Fruit fly (Drosophila melanogaster) whole organism, embryonic: ENCODE data around the gene CG11593.

Experiments used
- ATbp ChIP-seq: fragments of 200-800 bp; sonication (Bioruptor generic); optimal IDR thresholded peaks from 2 replicates; lab custom pipeline; 2017; ENCODE audit warnings: missing biosample characterization, mild to moderate bottlenecking, missing genetic modification characterization, missing genetic modification reagents
- Abd-B ChIP-seq: fragments of 200-800 bp; sonication (Bioruptor generic); optimal IDR thresholded peaks from 2 replicates; lab custom pipeline; 2018; ENCODE audit warnings: missing biosample characterization, mild to moderate bottlenecking, missing genetic modification characterization, moderate library complexity
- CG10543 ChIP-seq: fragments of 200-800 bp; sonication (Bioruptor generic); optimal IDR thresholded peaks from 3 replicates; lab custom pipeline; 2017; ENCODE audit warnings: missing biosample characterization, mild to moderate bottlenecking, missing genetic modification characterization, moderate library complexity
- CG10959 ChIP-seq: fragments of 200-800 bp; sonication (Bioruptor generic); IDR thresholded peaks from 2 replicates; pipeline ENCODE4 v1.3.6; 2022; ENCODE audit warnings: missing biosample characterization, missing genetic modification characterization
- CG12071 ChIP-seq: fragments of 200-800 bp; sonication (Bioruptor generic); optimal IDR thresholded peaks from 3 replicates; lab custom pipeline; 2018; ENCODE audit warnings: missing biosample characterization, mild to moderate bottlenecking, missing genetic modification characterization
- CG12942 ChIP-seq: fragments of 200-800 bp; sonication (Bioruptor generic); optimal IDR thresholded peaks from 3 replicates; lab custom pipeline; 2016; ENCODE audit warnings: missing biosample characterization, missing genetic modification characterization
- CG13624 ChIP-seq: fragments of 200-800 bp; sonication (Bioruptor generic); optimal IDR thresholded peaks from 2 replicates; lab custom pipeline; 2016; ENCODE audit warnings: missing biosample characterization, missing genetic modification characterization
- CG14441 ChIP-seq: fragments of 200-800 bp; sonication (Bioruptor generic); IDR thresholded peaks from 2 replicates; pipeline ENCODE4 v1.3.6; 2022; ENCODE audit warnings: missing biosample characterization, missing genetic modification characterization
- CG15269 ChIP-seq: fragments of 200-800 bp; sonication (Bioruptor generic); optimal IDR thresholded peaks from 2 replicates; lab custom pipeline; 2018; ENCODE audit warnings: missing biosample characterization, mild to moderate bottlenecking, missing genetic modification characterization, moderate library complexity
- CG17328 ChIP-seq: fragments of 200-800 bp; sonication (Bioruptor generic); IDR thresholded peaks from 2 replicates; pipeline ENCODE4 v1.3.6; 2022; ENCODE audit warnings: missing biosample characterization, missing genetic modification characterization
- CG18011 ChIP-seq: fragments of 200-800 bp; sonication (Bioruptor generic); optimal IDR thresholded peaks from 2 replicates; lab custom pipeline; 2017; ENCODE audit warnings: missing biosample characterization, missing genetic modification characterization, mild to moderate bottlenecking, moderate library complexity, missing genotype
- CG2199 ChIP-seq: fragments of 200-800 bp; sonication (Bioruptor generic); IDR thresholded peaks from 3 replicates; pipeline ENCODE4 v1.3.6; 2022; ENCODE audit warnings: missing biosample characterization, missing genetic modification characterization
- CG30403 ChIP-seq: fragments of 200-800 bp; sonication (Bioruptor generic); optimal IDR thresholded peaks from 3 replicates; lab custom pipeline; 2016; ENCODE audit warnings: missing biosample characterization, missing genetic modification characterization
- CG34376 ChIP-seq: fragments of 200-800 bp; sonication (Bioruptor generic); optimal IDR thresholded peaks from 2 replicates; lab custom pipeline; 2018; ENCODE audit warnings: missing biosample characterization, mild to moderate bottlenecking, missing genetic modification characterization
- CG42726 ChIP-seq: fragments of 200-800 bp; sonication (Bioruptor generic); IDR thresholded peaks from 2 replicates; pipeline ENCODE4 v1.3.6; 2022; ENCODE audit warnings: missing biosample characterization, missing genetic modification characterization; ENCODE audit not compliant: partially characterized antibody
- CG4424 ChIP-seq: fragments of 200-800 bp; sonication (Bioruptor generic); optimal IDR thresholded peaks from 3 replicates; lab custom pipeline; 2016; ENCODE audit warnings: missing biosample characterization, missing genetic modification characterization
- CG7372 ChIP-seq: fragments of 200-800 bp; sonication (Bioruptor generic); IDR thresholded peaks from 2 replicates; pipeline ENCODE4 v1.3.6; 2022; ENCODE audit warnings: missing biosample characterization, missing genetic modification characterization
- CG7786 ChIP-seq: fragments of 200-800 bp; sonication (Bioruptor generic); optimal IDR thresholded peaks from 2 replicates; lab custom pipeline; 2016; ENCODE audit warnings: missing biosample characterization, missing genetic modification characterization
- CG9215 ChIP-seq: fragments of 200-800 bp; sonication (Bioruptor generic); IDR thresholded peaks from 2 replicates; pipeline ENCODE4 v1.3.6; 2022; ENCODE audit warnings: missing biosample characterization, missing genetic modification characterization
- CG9932 ChIP-seq: fragments of 200-800 bp; sonication (Bioruptor generic); IDR thresholded peaks from 2 replicates; pipeline ENCODE4 v1.3.6; 2022; ENCODE audit warnings: missing biosample characterization, missing genetic modification characterization
- Dbx ChIP-seq: fragments of 200-800 bp; sonication (Bioruptor generic); IDR thresholded peaks from 3 replicates; pipeline ENCODE4 v1.3.6; 2022; ENCODE audit warnings: missing biosample characterization, missing genetic modification characterization
- Fer2 ChIP-seq: fragments of 200-800 bp; sonication (Bioruptor generic); optimal IDR thresholded peaks from 2 replicates; lab custom pipeline; 2018; ENCODE audit warnings: missing biosample characterization, mild to moderate bottlenecking, missing genetic modification characterization, moderate library complexity
- H15 ChIP-seq: fragments of 200-800 bp; sonication (Bioruptor generic); IDR thresholded peaks from 3 replicates; pipeline ENCODE4 v1.3.6; 2022; ENCODE audit warnings: missing biosample characterization, missing genetic modification characterization
- Hmr ChIP-seq: fragments of 200-800 bp; sonication (Bioruptor generic); optimal IDR thresholded peaks from 3 replicates; lab custom pipeline; 2017; ENCODE audit warnings: mild to moderate bottlenecking, missing biosample characterization, missing genetic modification reagents, missing genetic modification characterization
- Hr78 ChIP-seq, 2 experiments: fragments of 200-800 bp in 1 of 2; fragments of >200 bp in 1 of 2; sonication (Bioruptor generic) in 1 of 2; optimal IDR thresholded peaks; 2 replicates each; lab custom pipeline; 2017 to 2019; ENCODE audit warnings: missing biosample characterization in 2 of 2, missing genetic modification characterization in 2 of 2, mild to moderate bottlenecking in 1 of 2, moderate library complexity in 1 of 2
- Hsf ChIP-seq: fragments of 200-800 bp; sonication (Bioruptor generic); optimal IDR thresholded peaks from 3 replicates; lab custom pipeline; 2016; ENCODE audit warnings: missing biosample characterization, missing genetic modification characterization
- Meics ChIP-seq: fragments of 200-800 bp; sonication (Bioruptor generic); optimal IDR thresholded peaks from 2 replicates; lab custom pipeline; 2017; ENCODE audit warnings: missing biosample characterization, mild to moderate bottlenecking, missing genetic modification characterization
- NK7.1 ChIP-seq: fragments of 200-800 bp; sonication (Bioruptor generic); optimal IDR thresholded peaks from 3 replicates; lab custom pipeline; 2016; ENCODE audit warnings: missing biosample characterization, missing genetic modification characterization
- Opbp ChIP-seq: fragments of 200-800 bp; sonication (Bioruptor generic); IDR thresholded peaks from 3 replicates; pipeline ENCODE4 v1.3.6; 2022; ENCODE audit warnings: missing biosample characterization, missing genetic modification characterization; ENCODE audit not compliant: partially characterized antibody
- Sox102F ChIP-seq: fragments of 200-800 bp; sonication (Bioruptor generic); optimal IDR thresholded peaks from 2 replicates; lab custom pipeline; 2018; ENCODE audit warnings: missing biosample characterization, mild to moderate bottlenecking, missing genetic modification characterization, moderate library complexity
- YL-1 ChIP-seq: fragments of 200-800 bp; sonication (Bioruptor generic); optimal IDR thresholded peaks from 3 replicates; lab custom pipeline; 2017; ENCODE audit warnings: missing biosample characterization, mild to moderate bottlenecking, missing genetic modification characterization
- ci ChIP-seq: fragments of 200-800 bp; sonication (Bioruptor generic); IDR thresholded peaks from 3 replicates; pipeline ENCODE4 v1.3.6; 2022; ENCODE audit warnings: missing biosample characterization, missing genetic modification characterization
- eyg ChIP-seq: fragments of 200-800 bp; sonication (Bioruptor generic); optimal IDR thresholded peaks from 3 replicates; lab custom pipeline; 2016; ENCODE audit warnings: missing biosample characterization, missing genetic modification characterization
- gce ChIP-seq: fragments of 200-800 bp; sonication (Bioruptor generic); IDR thresholded peaks from 3 replicates; pipeline ENCODE4 v1.3.6; 2022; ENCODE audit warnings: missing biosample characterization, missing genetic modification characterization
- gcm ChIP-seq: fragments of 200-800 bp; sonication (Bioruptor generic); optimal IDR thresholded peaks from 2 replicates; lab custom pipeline; 2019; ENCODE audit warnings: missing biosample characterization, mild to moderate bottlenecking, missing genetic modification characterization, moderate library complexity
- gfzf ChIP-seq: fragments of 200-800 bp; sonication (Bioruptor generic); optimal IDR thresholded peaks from 2 replicates; lab custom pipeline; 2016; ENCODE audit warnings: missing biosample characterization, mild to moderate bottlenecking, missing genetic modification characterization, moderate library complexity
- kay ChIP-seq: fragments of 200-800 bp; sonication (Bioruptor generic); optimal IDR thresholded peaks from 2 replicates; lab custom pipeline; 2016; ENCODE audit warnings: missing biosample characterization, missing genetic modification characterization
- mam ChIP-seq: fragments of 200-800 bp; sonication (Bioruptor generic); optimal IDR thresholded peaks from 3 replicates; lab custom pipeline; 2016; ENCODE audit warnings: missing biosample characterization, missing genetic modification characterization
- nmo ChIP-seq: fragments of 200-800 bp; sonication (Bioruptor generic); optimal IDR thresholded peaks from 2 replicates; lab custom pipeline; 2018; ENCODE audit warnings: missing biosample characterization, mild to moderate bottlenecking, missing genetic modification characterization, moderate library complexity
- otp ChIP-seq: fragments of 200-800 bp; sonication (Bioruptor generic); IDR thresholded peaks from 3 replicates; pipeline ENCODE4, ENCODE4 v1.3.6; 2022; ENCODE audit warnings: missing biosample characterization, missing genetic modification characterization
- pan ChIP-seq, 4 experiments: fragments of >200 bp in 3 of 4; fragments of 200-800 bp in 1 of 4; sonication (Bioruptor generic) in 1 of 4; optimal IDR thresholded peaks in 3 of 4; IDR thresholded peaks in 1 of 4; 2 replicates each; pipeline versions ENCODE4 v1.3.6 to Lab custom; 2017 to 2022; ENCODE audit warnings: missing biosample characterization in 2 of 4, missing genetic modification characterization in 2 of 4, mixed read lengths in 1 of 4
- phol ChIP-seq: fragments of 200-800 bp; sonication (Bioruptor generic); optimal IDR thresholded peaks from 3 replicates; lab custom pipeline; 2018; ENCODE audit warnings: missing biosample characterization, mild to moderate bottlenecking, missing genetic modification characterization, moderate library complexity
- pnt ChIP-seq: fragments of 200-800 bp; sonication (Bioruptor generic); optimal IDR thresholded peaks from 3 replicates; lab custom pipeline; 2016; ENCODE audit warnings: missing biosample characterization, missing genetic modification characterization
- rib ChIP-seq: fragments of 200-800 bp; sonication (Bioruptor generic); IDR thresholded peaks from 2 replicates; pipeline ENCODE4 v1.3.6; 2022; ENCODE audit warnings: missing biosample characterization, missing genetic modification characterization
- sug ChIP-seq: fragments of 200-800 bp; optimal IDR thresholded peaks from 2 replicates; lab custom pipeline; 2019; ENCODE audit warnings: missing biosample characterization, mild to moderate bottlenecking, missing genetic modification characterization, moderate library complexity
- tgo ChIP-seq: fragments of 200-800 bp; sonication (Bioruptor generic); IDR thresholded peaks from 3 replicates; pipeline ENCODE4 v1.3.6; 2022; ENCODE audit warnings: missing biosample characterization, missing genetic modification characterization
- unc-4 ChIP-seq: fragments of 200-800 bp; sonication (Bioruptor generic); IDR thresholded peaks from 2 replicates; pipeline ENCODE4 v1.3.6; 2022; ENCODE audit warnings: missing biosample characterization, missing genetic modification characterization; ENCODE audit not compliant: partially characterized antibody
- zf30C ChIP-seq: fragments of 200-800 bp; sonication (Bioruptor generic); optimal IDR thresholded peaks from 3 replicates; lab custom pipeline; 2018; ENCODE audit warnings: missing biosample characterization, mild to moderate bottlenecking, missing genetic modification characterization
- zfh1 ChIP-seq: fragments of 200-800 bp; sonication (Bioruptor generic); IDR thresholded peaks from 3 replicates; pipeline ENCODE4 v1.3.6; 2022; ENCODE audit warnings: missing biosample characterization, missing genetic modification characterization

CG11593 gene

DNA sequence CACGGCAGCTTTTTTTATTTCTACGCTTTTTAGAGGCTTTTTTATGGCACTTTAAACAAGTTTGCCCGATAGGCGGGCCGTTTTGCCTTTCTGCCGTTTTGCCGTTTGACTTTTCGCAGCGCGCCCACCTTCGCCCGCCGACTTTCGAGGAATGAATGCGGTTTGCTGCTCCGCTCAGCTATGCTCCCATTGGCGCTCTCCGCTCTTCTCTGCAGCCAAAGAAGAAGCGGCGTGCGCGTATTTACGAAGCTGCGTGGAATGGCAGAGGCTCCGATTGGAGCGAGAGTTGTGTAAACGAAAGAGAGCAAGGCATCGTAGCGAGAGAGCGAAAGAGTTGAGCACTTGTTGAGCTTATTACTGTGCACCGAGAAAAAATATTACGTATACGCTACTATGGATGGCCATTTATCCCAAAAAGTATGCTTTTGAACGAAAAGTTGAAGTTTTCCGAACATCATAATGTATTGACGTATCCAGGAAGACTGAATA, 31.3 kb upstream of the CG11593 start, which contains the start of gene wit (continued):
- TF ChIP-seq pnt (GFP tag; lab: Kevin White, UChicago) (no peak), CG42726 (0 out of 2 replicates have a peak, but pooled peaks have one; percentile 16), tgo (GFP tag; lab: Robert Waterston, UW) (0 out of 3 replicates have a peak, but pooled peaks have one; percentile 19), Meics (peak; percentile 11), CG18011 (no peak), Fer2 (tag; lab: Kevin White, UChicago) (no peak), CG12942 (GFP tag; lab: Kevin White, UChicago) (no peak), Hmr (peak; percentile 50), Opbp (GFP tag; lab: Robert Waterston, UW) (peak; percentile 15; the same call in 1 of the 3 replicates), gfzf (GFP tag; lab: Kevin White, UChicago) (peak; percentile 32), rib (GFP tag; lab: Robert Waterston, UW) (peak; percentile 56; the same call in 1 of the 2 replicates), CG14441 (GFP tag; lab: Robert Waterston, UW) (no peak), Sox102F (peak; percentile 12), gcm (GFP tag; lab: Kevin White, UChicago) (no peak), CG17328 (GFP tag; lab: Robert Waterston, UW) (no peak; the same call in 1 of the 2 replicates), CG34376 (GFP tag; lab: Kevin White, UChicago) (peak; percentile 43), CG10543 (GFP tag; lab: Kevin White, UChicago) (peak; percentile 4), nmo (GFP tag; lab: Kevin White, UChicago) (no peak), Hr78 (GFP tag; optimal IDR thresholded peaks at IDR 0.05; lab: Kevin White, UChicago) (no peak), ATbp (GFP tag; lab: Kevin White, UChicago) (peak; percentile 19), zf30C (peak; percentile 74), CG9932 (GFP tag; lab: Robert Waterston, UW) (peak; percentile 32), CG2199 (GFP tag; lab: Robert Waterston, UW) (no peak), NK7.1 (GFP tag; lab: Kevin White, UChicago) (peak; percentile 20), phol (tag; lab: Kevin White, UChicago) (no peak), otp (peak; percentile 58; the same call in 2 of the 3 replicates), Hsf (GFP tag; lab: Kevin White, UChicago) (peak; percentile 26), CG9215 (GFP tag; lab: Robert Waterston, UW) (no peak), ci (GFP tag; lab: Robert Waterston, UW) (peak; percentile 72; the same call in 2 of the 3 replicates), CG7786 (peak; percentile 31), CG7372 (GFP tag; lab: Robert Waterston, UW) (peak; percentile 47; the same call in 1 of the 2 replicates), CG12071 (GFP tag; lab: Kevin White, UChicago) (peak; percentile 47), H15 (no peak), CG4424 (GFP tag; lab: Kevin White, UChicago) (no peak), mam (GFP tag; lab: Kevin White, UChicago) (peak; percentile 22), CG30403 (GFP tag; lab: Kevin White, UChicago) (peak; percentile 36), CG10959 (GFP tag; lab: Robert Waterston, UW) (no peak), CG15269 (tag; lab: Kevin White, UChicago) (peak; percentile 24), Dbx (GFP tag; lab: Robert Waterston, UW) (0 out of 3 replicates have a peak, but pooled peaks have one; percentile 51), Abd-B (GFP tag; lab: Kevin White, UChicago) (no peak), YL-1 (GFP tag; lab: Kevin White, UChicago) (peak; percentile 9), unc-4 (GFP tag; lab: Robert Waterston, UW) (peak; percentile 58), eyg (GFP tag; lab: Kevin White, UChicago) (peak; percentile 41), pan (optimal IDR thresholded peaks at IDR 0.05; lab: Kevin White, UChicago) (no peak), pan (GFP tag; optimal IDR thresholded peaks at IDR 0.05 in 1 of 2, IDR thresholded peaks at IDR 0.05 in 1 of 2) (peak in 1 of 2 experiments; percentile 30), CG13624 (no peak), gce (GFP tag; lab: Robert Waterston, UW) (peak; percentile 21; the same call in 1 of the 3 replicates), zfh1 (GFP tag; lab: Robert Waterston, UW) (no peak), sug (tag; lab: Kevin White, UChicago) (peak; percentile 22), kay (GFP tag; lab: Kevin White, UChicago) (no peak)
